Worm (Caenorhabditis elegans): ENCODE data around the gene F20C5.5.

DNA sequence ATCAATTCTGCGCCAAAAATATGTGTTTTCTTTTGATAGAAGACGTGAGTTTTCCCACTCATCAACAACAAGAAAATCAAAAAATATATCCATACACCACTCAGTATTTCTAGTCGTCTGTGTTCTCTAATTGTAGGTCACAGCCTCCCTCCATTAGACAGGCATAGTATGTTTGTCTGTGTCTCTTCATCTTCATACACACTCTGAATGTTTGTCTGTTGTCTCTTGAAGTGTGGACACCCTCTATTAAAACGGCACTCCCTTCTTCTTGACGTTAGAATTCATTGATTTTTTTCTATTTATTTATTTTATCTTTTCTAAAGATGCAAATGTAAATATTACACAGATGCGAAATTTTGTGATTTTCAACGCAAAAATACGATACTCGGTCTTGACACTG lies 32.1 kb downstream of the F20C5.5 start:
- TF ChIP-seq elt-2 (tag; optimal IDR thresholded peaks at IDR 0.05) (no peak), ama-1 (optimal IDR thresholded peaks at IDR 0.05) (no peak), elt-3 (tag; optimal IDR thresholded peaks at IDR 0.05) (no peak), pqm-1 (tag; optimal IDR thresholded peaks at IDR 0.05) (no peak)

Data from whole organism, L3 larva.